Fruit fly (Drosophila melanogaster) whole organism, adult: ENCODE data around the gene FASN1.

Source experiments
- CG12768 ChIP-seq: fragments of 200-800 bp; sonication (Bioruptor generic); optimal IDR thresholded peaks from 2 replicates; lab custom pipeline; 2017; ENCODE audit warnings: missing biosample characterization, missing genetic modification characterization, mild to moderate bottlenecking, moderate library complexity, missing genetic modification reagents
- bab1 ChIP-seq: fragments of 200-800 bp; sonication (Bioruptor generic); optimal IDR thresholded peaks from 3 replicates; lab custom pipeline; 2019; ENCODE audit warnings: missing biosample characterization, mild to moderate bottlenecking, missing genetic modification characterization, moderate library complexity
- kay ChIP-seq: fragments of 200-800 bp; sonication (Bioruptor generic); peaks from one replicate; lab custom pipeline; 2016; ENCODE audit warnings: missing biosample characterization, missing genetic modification characterization, borderline replicate concordance
- ovo ChIP-seq: fragments of 200-800 bp; sonication (Bioruptor generic); optimal IDR thresholded peaks from 2 replicates; lab custom pipeline; 2016; ENCODE audit warnings: missing biosample characterization, missing genetic modification characterization

dm6 chr2L:3006925-3007426, 49.4 kb upstream of the FASN1 start:
- TF ChIP-seq kay (no peak), bab1 (GFP tag; lab: Kevin White, UChicago) (no peak), CG12768 (GFP tag; lab: Kevin White, UChicago) (no peak), ovo (no peak)
